Worm (Caenorhabditis elegans) whole organism, early embryonic: ENCODE data around the gene dct-11.

Experiments
- B0310.2 ChIP-seq: sonication (generic microtip); optimal IDR thresholded peaks from 2 replicates; lab custom pipeline; 2016; ENCODE audit warnings: mild to moderate bottlenecking, missing genetic modification characterization, missing compliant biosample characterization
- F13C5.2 ChIP-seq: sonication (generic microtip); optimal IDR thresholded peaks from 2 replicates; lab custom pipeline; 2017; ENCODE audit warnings: mild to moderate bottlenecking, missing genetic modification characterization, inconsistent platforms, missing compliant biosample characterization
- aly-1 ChIP-seq: sonication (generic microtip); optimal IDR thresholded peaks from 2 replicates; lab custom pipeline; 2016; ENCODE audit warnings: missing genetic modification characterization, missing compliant biosample characterization
- ama-1 ChIP-seq: fragments of 150-350 bp; optimal IDR thresholded peaks from 2 replicates; lab custom pipeline; 2014
- ceh-13 ChIP-seq: fragments of 200-800 bp; sonication (Bioruptor generic); optimal IDR thresholded peaks from 2 replicates; lab custom pipeline; 2018; ENCODE audit warnings: mild to moderate bottlenecking, missing genetic modification characterization, missing compliant biosample characterization
- ceh-36 ChIP-seq: sonication (generic microtip); optimal IDR thresholded peaks from 2 replicates; lab custom pipeline; 2016; ENCODE audit warnings: missing genetic modification characterization, inconsistent platforms, missing compliant biosample characterization
- ets-7 ChIP-seq: sonication (generic microtip); optimal IDR thresholded peaks from 2 replicates; lab custom pipeline; 2016; ENCODE audit warnings: missing genotype, missing genetic modification characterization, missing compliant biosample characterization
- flt-1 ChIP-seq: fragments of 200-800 bp; sonication (Bioruptor generic); IDR thresholded peaks from 2 replicates; pipeline ENCODE4 v1.3.6; 2022; ENCODE audit warnings: missing genetic modification characterization, missing compliant biosample characterization
- hmbx-1 ChIP-seq: sonication (generic microtip); optimal IDR thresholded peaks from 2 replicates; lab custom pipeline; 2016; ENCODE audit warnings: mild to moderate bottlenecking, missing genetic modification characterization, missing compliant biosample characterization
- hmg-4 ChIP-seq: fragments of 200-800 bp; sonication (Bioruptor generic); optimal IDR thresholded peaks from 2 replicates; lab custom pipeline; 2018; ENCODE audit warnings: mild to moderate bottlenecking, missing genetic modification characterization, missing compliant biosample characterization
- hnd-1 ChIP-seq: sonication (generic microtip); optimal IDR thresholded peaks from 2 replicates; lab custom pipeline; 2016; ENCODE audit warnings: missing genetic modification characterization, missing compliant biosample characterization
- pes-1 ChIP-seq: fragments of 200-800 bp; sonication (Bioruptor generic); IDR thresholded peaks from 2 replicates; pipeline ENCODE4 v1.3.6; 2022; ENCODE audit warnings: missing genetic modification reagents, missing genetic modification characterization, missing compliant biosample characterization
- scrt-1 ChIP-seq: fragments of 200-800 bp; sonication (Bioruptor generic); IDR thresholded peaks from 2 replicates; pipeline ENCODE4 v1.3.6; 2022; ENCODE audit warnings: missing genetic modification characterization, missing compliant biosample characterization
- sea-1 ChIP-seq: fragments of 200-800 bp; sonication (Bioruptor generic); conservative IDR thresholded peaks from 2 replicates; pipeline ENCODE4 v1.3.6; 2022; ENCODE audit warnings: missing genetic modification characterization, missing compliant biosample characterization
- tbx-11 ChIP-seq: fragments of 200-800 bp; sonication (Bioruptor generic); IDR thresholded peaks from 2 replicates; pipeline ENCODE4 v1.3.6; 2022; ENCODE audit warnings: missing genetic modification characterization, missing compliant biosample characterization
- tbx-37 ChIP-seq: fragments of 200-800 bp; sonication (Bioruptor generic); conservative IDR thresholded peaks from 2 replicates; pipeline ENCODE4 v1.3.6; 2022; ENCODE audit warnings: missing genetic modification reagents, missing genetic modification characterization, missing compliant biosample characterization
- tra-4 ChIP-seq: sonication (generic microtip); optimal IDR thresholded peaks from 2 replicates; lab custom pipeline; 2017; ENCODE audit warnings: missing genetic modification characterization, missing compliant biosample characterization

The dct-11 gene

DNA sequence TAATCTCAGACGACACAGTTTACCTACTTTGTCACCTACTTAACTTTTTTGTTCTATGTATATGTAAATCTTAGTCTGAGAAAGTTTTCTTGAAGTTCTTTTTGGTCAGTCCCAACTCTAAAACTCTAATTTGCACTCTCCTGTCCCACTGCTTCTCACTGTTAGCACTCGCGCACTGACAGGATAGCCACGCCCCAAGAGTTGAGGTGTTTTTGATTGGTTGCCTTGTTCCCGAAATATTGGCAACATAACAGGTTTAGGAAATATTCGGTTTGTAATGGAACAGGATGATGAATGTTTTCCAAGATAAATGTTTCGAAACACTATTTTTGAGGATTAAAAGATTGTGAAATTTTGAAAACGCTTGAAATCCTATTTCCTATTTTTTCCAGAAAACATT, 22.5 kb downstream of the dct-11 start:
- no peak for TF ChIP-seq F13C5.2 (tag; lab: Kevin White, UChicago)
- no peak for TF ChIP-seq ceh-36 (tag; lab: Kevin White, UChicago)
- TF ChIP-seq hmg-4 (GFP tag; lab: Kevin White, UChicago) = no peak
- no peak for TF ChIP-seq flt-1 (GFP tag; lab: Robert Waterston, UW)
- TF ChIP-seq pes-1 (GFP tag; lab: Robert Waterston, UW) = no peak
- no peak for TF ChIP-seq B0310.2
- no peak for TF ChIP-seq sea-1 (GFP tag; lab: Robert Waterston, UW)
- TF ChIP-seq scrt-1 (GFP tag; lab: Robert Waterston, UW) = no peak
- TF ChIP-seq ceh-13 (GFP tag; lab: Kevin White, UChicago) = no peak
- no peak for TF ChIP-seq tbx-37
- TF ChIP-seq hmbx-1 = no peak
- no peak for TF ChIP-seq ets-7 (tag; lab: Kevin White, UChicago)
- no peak for TF ChIP-seq tbx-11 (GFP tag; lab: Robert Waterston, UW)
- no peak for TF ChIP-seq aly-1 (tag; lab: Kevin White, UChicago)
- TF ChIP-seq ama-1 = no peak
- no peak for TF ChIP-seq hnd-1 (tag; lab: Kevin White, UChicago)

DNA sequence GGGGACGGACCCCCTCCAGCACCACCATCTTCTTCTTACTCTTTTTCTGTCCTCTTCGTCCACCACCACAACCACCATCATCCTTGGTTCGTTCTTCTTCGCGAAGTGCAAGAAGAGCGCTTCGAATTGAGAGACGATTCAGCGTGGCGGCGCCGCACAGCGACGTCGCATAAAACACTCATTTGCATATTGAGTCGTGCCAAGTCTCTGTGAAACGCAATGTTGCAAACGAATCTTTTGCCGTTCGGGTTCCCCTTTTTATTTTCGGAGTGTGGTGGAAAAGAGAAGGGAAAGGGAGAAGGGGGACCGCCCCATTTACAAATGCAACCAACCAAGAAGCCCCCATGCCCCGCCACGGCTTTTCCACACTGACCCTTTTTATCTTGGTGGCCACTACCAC, 23.2 kb downstream of the dct-11 start:
- TF ChIP-seq scrt-1 (GFP tag; lab: Robert Waterston, UW) (no peak), hmg-4 (GFP tag; lab: Kevin White, UChicago) (peak; percentile 75), tbx-11 (GFP tag; lab: Robert Waterston, UW) (no peak), sea-1 (GFP tag; lab: Robert Waterston, UW) (no peak), ceh-36 (tag; lab: Kevin White, UChicago) (no peak), hnd-1 (tag; lab: Kevin White, UChicago) (no peak), F13C5.2 (tag; lab: Kevin White, UChicago) (peak; percentile 55), flt-1 (GFP tag; lab: Robert Waterston, UW) (0 out of 2 replicates have a peak, but pooled peaks have one; percentile 7), tbx-37 (no peak), ama-1 (no peak), ets-7 (tag; lab: Kevin White, UChicago) (no peak), hmbx-1 (no peak), pes-1 (GFP tag; lab: Robert Waterston, UW) (no peak), tra-4 (tag; lab: Kevin White, UChicago) (no peak), aly-1 (tag; lab: Kevin White, UChicago) (peak; percentile 23), ceh-13 (GFP tag; lab: Kevin White, UChicago) (no peak), B0310.2 (peak; percentile 1)

DNA sequence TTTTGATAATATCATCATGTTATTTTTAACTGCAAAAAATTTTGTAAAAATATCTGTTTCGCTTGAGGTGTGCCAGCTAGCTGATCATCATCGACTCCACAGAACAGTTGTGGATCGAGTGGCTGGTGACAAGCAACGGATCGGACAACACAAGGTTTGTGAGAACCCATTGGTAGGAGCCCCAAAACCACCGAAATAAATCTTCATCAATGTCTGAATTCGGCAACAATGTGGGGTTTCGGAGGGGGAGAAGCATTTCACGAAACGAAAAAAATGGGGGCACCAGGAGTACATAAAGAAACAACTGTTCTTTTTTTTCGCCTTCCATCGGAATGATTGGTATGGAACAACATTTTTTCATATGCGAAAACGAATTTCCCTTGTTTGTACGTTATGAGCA, 24.2 kb downstream of the dct-11 start:
- TF ChIP-seq hnd-1 (tag; lab: Kevin White, UChicago) (no peak), sea-1 (GFP tag; lab: Robert Waterston, UW) (no peak), pes-1 (GFP tag; lab: Robert Waterston, UW) (no peak), hmbx-1 (no peak), F13C5.2 (tag; lab: Kevin White, UChicago) (no peak), ama-1 (no peak), hmg-4 (GFP tag; lab: Kevin White, UChicago) (no peak), tbx-37 (no peak)

DNA sequence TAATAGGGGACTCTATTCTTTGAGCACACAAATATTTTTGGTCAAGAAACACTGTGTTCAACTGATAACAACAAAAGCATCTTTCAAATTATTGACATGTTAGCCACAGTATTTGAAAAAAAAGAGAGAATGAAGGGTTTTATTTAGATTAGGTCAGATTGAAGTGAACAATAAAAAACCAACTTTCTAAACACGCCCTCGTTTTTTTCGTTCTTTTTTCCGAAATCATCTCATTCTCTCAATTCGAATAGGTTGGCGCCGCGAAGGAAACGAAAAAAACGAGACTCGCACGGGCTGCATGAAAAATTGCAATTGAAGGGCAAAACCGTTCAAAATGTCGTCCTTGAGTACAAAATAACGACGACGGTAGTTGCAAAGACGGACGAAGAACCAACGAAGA, 25.2 kb downstream of the dct-11 start:
- TF ChIP-seq hmbx-1 (no peak), pes-1 (GFP tag; lab: Robert Waterston, UW) (no peak), tbx-11 (GFP tag; lab: Robert Waterston, UW) (no peak), ceh-36 (tag; lab: Kevin White, UChicago) (no peak), ceh-13 (GFP tag; lab: Kevin White, UChicago) (no peak), B0310.2 (no peak), flt-1 (GFP tag; lab: Robert Waterston, UW) (no peak), hmg-4 (GFP tag; lab: Kevin White, UChicago) (no peak), tra-4 (tag; lab: Kevin White, UChicago) (no peak), F13C5.2 (tag; lab: Kevin White, UChicago) (no peak)

DNA sequence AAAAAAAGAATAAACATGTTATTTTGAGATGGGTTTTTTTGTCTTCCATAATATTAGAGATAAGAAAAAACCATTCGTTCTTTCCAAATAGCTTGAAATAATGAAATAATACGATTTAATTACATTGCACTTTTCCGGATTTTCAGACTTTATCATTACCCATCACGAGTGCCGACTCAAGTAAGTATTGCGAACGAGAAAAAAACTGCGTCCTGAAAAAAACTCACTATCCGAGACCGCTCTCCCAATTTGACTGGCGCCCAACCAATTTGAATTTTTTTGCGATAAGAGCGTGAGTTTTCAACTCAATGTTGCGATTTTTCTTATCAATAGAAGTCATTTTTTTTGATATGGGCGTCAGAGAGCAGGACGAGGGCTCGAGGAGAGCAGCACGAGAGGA, 26.5 kb downstream of the dct-11 start:
- no peak for TF ChIP-seq scrt-1 (GFP tag; lab: Robert Waterston, UW)
- no peak for TF ChIP-seq hnd-1 (tag; lab: Kevin White, UChicago)
- no peak for TF ChIP-seq ama-1
- TF ChIP-seq ceh-36 (tag; lab: Kevin White, UChicago) = no peak
- TF ChIP-seq hmg-4 (GFP tag; lab: Kevin White, UChicago) = no peak

DNA sequence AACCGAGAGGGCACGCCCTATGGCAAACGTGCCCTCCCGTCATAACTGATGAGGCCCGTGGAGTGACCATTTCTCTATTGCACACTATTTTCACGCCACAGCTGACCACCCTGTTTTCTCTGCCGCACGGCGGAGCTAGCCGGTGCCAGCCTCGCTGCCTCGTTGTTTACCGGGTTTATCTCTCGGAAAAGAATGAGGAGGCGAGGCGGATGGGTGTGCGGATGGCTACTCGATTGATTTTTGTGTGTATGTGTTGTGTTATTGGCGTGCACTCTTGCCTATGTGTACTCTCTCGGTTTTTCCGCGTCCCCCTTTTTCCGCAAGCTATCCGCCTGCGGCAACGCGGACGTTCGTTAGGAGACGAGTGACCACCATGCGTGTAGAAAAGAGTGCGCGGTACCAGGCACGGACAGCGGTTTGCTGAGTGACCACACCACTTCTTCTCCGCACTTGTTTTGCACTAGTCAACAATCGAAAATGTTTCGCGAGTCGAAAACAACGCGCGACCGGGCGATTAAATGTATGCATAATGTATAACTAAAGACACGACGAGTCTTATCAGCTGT, 27.5 kb downstream of the dct-11 start:
- peak; percentile 80 for TF ChIP-seq F13C5.2 (tag; lab: Kevin White, UChicago)
- peak; percentile 74 for TF ChIP-seq B0310.2
- TF ChIP-seq sea-1 (GFP tag; lab: Robert Waterston, UW) = 0 out of 2 replicates have a peak, but pooled peaks have one; percentile 36
- no peak for TF ChIP-seq hmbx-1
- peak; percentile 26 for TF ChIP-seq ceh-13 (GFP tag; lab: Kevin White, UChicago)
- TF ChIP-seq scrt-1 (GFP tag; lab: Robert Waterston, UW) = peak; percentile 6; the same call in 1 of the 2 replicates
- no peak for TF ChIP-seq pes-1 (GFP tag; lab: Robert Waterston, UW)
- 0 out of 2 replicates have a peak, but pooled peaks have one; percentile 50 for TF ChIP-seq tbx-11 (GFP tag; lab: Robert Waterston, UW)
- TF ChIP-seq ceh-36 (tag; lab: Kevin White, UChicago) = no peak
- peak; percentile 76 for TF ChIP-seq ets-7 (tag; lab: Kevin White, UChicago)
- TF ChIP-seq flt-1 (GFP tag; lab: Robert Waterston, UW) = peak; percentile 60
- peak; percentile 77 for TF ChIP-seq aly-1 (tag; lab: Kevin White, UChicago)
- TF ChIP-seq hmg-4 (GFP tag; lab: Kevin White, UChicago) = peak; percentile 94
- no peak for TF ChIP-seq tbx-37

DNA sequence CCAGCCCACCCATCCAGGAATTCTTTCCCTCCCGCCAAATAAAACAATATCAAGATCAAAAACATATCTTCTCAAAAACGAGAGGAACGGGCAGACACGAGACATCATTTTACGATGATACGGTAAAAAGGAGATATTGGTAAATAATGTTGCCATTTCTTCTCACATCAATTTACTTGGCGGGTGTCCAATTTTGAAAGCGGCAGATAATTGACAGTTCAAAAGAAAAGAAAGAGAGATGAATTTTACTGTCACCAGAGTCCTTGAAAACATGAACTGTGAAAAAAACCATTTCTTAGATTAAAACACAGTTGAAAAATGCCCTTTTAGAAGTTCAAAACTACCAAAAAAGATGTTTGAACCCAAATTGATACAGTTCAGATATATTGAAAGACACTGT, 28.9 kb downstream of the dct-11 start:
- TF ChIP-seq ets-7 (tag; lab: Kevin White, UChicago) (no peak), B0310.2 (no peak), scrt-1 (GFP tag; lab: Robert Waterston, UW) (no peak), flt-1 (GFP tag; lab: Robert Waterston, UW) (no peak), ceh-13 (GFP tag; lab: Kevin White, UChicago) (no peak), pes-1 (GFP tag; lab: Robert Waterston, UW) (no peak), tra-4 (tag; lab: Kevin White, UChicago) (no peak)
